Worm (Caenorhabditis elegans) whole organism, early embryonic: Measurements from ENCODE around the gene F11A5.9.

Experiments
- aly-1 ChIP-seq: sonication (generic microtip); optimal IDR thresholded peaks from 2 replicates; lab custom pipeline; 2016; ENCODE audit warnings: missing genetic modification characterization, missing compliant biosample characterization
- ama-1 ChIP-seq: fragments of 150-350 bp; optimal IDR thresholded peaks from 2 replicates; lab custom pipeline; 2014
- ceh-36 ChIP-seq: sonication (generic microtip); optimal IDR thresholded peaks from 2 replicates; lab custom pipeline; 2016; ENCODE audit warnings: missing genetic modification characterization, inconsistent platforms, missing compliant biosample characterization
- ets-7 ChIP-seq: sonication (generic microtip); optimal IDR thresholded peaks from 2 replicates; lab custom pipeline; 2016; ENCODE audit warnings: missing genotype, missing genetic modification characterization, missing compliant biosample characterization
- hmbx-1 ChIP-seq: sonication (generic microtip); optimal IDR thresholded peaks from 2 replicates; lab custom pipeline; 2016; ENCODE audit warnings: mild to moderate bottlenecking, missing genetic modification characterization, missing compliant biosample characterization
- hnd-1 ChIP-seq: sonication (generic microtip); optimal IDR thresholded peaks from 2 replicates; lab custom pipeline; 2016; ENCODE audit warnings: missing genetic modification characterization, missing compliant biosample characterization
- scrt-1 ChIP-seq: fragments of 200-800 bp; sonication (Bioruptor generic); IDR thresholded peaks from 2 replicates; pipeline ENCODE4 v1.3.6; 2022; ENCODE audit warnings: missing genetic modification characterization, missing compliant biosample characterization
- tra-4 ChIP-seq: sonication (generic microtip); optimal IDR thresholded peaks from 2 replicates; lab custom pipeline; 2017; ENCODE audit warnings: missing genetic modification characterization, missing compliant biosample characterization

ce11 chrV:16249105-16249504 lies 34.4 kb downstream of the F11A5.9 start:
- TF ChIP-seq scrt-1: no peak
- TF ChIP-seq ets-7 (tag; lab: Kevin White, UChicago): no peak
- no peak for TF ChIP-seq ama-1 (lab: Kevin White, UChicago)
- TF ChIP-seq ceh-36 (tag; lab: Kevin White, UChicago): no peak
- no peak for TF ChIP-seq hnd-1 (tag; lab: Kevin White, UChicago)
- no peak for TF ChIP-seq hmbx-1
- no peak for TF ChIP-seq aly-1 (tag; lab: Kevin White, UChicago)
- no peak for TF ChIP-seq tra-4 (tag; lab: Kevin White, UChicago)
